Fruit fly (Drosophila melanogaster): ENCODE results near the gene jp.

The jp gene

DNA sequence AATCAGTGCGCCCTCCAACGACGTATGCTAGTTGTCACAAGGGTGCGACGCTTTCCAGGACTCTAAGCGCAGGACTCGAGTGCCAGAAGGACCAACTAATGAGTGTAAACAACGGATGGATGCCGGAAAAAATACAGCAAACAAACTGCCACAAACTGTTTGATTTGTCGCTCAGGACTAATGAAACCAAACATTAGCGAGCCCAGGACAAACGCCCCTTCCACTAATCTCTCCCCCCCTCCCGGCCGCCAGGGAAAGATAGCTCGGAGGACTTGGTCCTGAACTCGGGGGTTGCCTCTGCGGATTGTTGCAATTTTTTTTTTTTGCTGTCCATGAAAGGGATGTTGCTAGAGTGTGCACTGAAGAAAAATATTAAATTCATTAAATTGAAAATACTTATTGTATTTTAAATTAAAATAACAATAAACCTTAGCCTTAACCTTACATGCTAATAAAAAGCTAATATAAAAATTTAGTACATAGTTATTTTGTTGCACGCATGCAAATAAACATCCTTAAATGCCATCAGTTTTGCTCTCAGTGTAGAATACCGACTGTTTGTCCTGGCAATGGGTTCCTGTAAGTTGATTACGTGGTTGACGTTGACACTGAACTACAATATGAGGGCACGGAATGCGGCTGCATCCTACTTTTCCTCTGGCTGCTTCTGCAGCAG lies 28.2 kb upstream of the jp start:
- no peak for TF ChIP-seq usp (GFP tag; optimal IDR thresholded peaks at IDR 0.05)
- peak; percentile 21 for TF ChIP-seq Sp1 (GFP tag; optimal IDR thresholded peaks at IDR 0.05)
- TF ChIP-seq Rel (GFP tag; optimal IDR thresholded peaks at IDR 0.05), result no peak
- no peak for TF ChIP-seq Rel (tag; optimal IDR thresholded peaks at IDR 0.05)
- no peak for TF ChIP-seq sv (GFP tag; optimal IDR thresholded peaks at IDR 0.05)
- peak in 1 of 2 experiments; percentile 6 for TF ChIP-seq foxo (GFP tag; optimal IDR thresholded peaks at IDR 0.05)
- TF ChIP-seq OdsH (GFP tag; optimal IDR thresholded peaks at IDR 0.05), result no peak
- TF ChIP-seq CG9705 (GFP tag; optimal IDR thresholded peaks at IDR 0.05), result no peak
- TF ChIP-seq pan (optimal IDR thresholded peaks at IDR 0.05), result no peak
- no peak for TF ChIP-seq Myc (optimal IDR thresholded peaks at IDR 0.05)
- TF ChIP-seq br (GFP tag; optimal IDR thresholded peaks at IDR 0.05), result no peak
- TF ChIP-seq Hr83 (GFP tag; optimal IDR thresholded peaks at IDR 0.05; ENCODE audit: poor library complexity, severe bottlenecking), result no peak
- TF ChIP-seq Dif (GFP tag; optimal IDR thresholded peaks at IDR 0.05; ENCODE audit: partially characterized antibody), result no peak

DNA sequence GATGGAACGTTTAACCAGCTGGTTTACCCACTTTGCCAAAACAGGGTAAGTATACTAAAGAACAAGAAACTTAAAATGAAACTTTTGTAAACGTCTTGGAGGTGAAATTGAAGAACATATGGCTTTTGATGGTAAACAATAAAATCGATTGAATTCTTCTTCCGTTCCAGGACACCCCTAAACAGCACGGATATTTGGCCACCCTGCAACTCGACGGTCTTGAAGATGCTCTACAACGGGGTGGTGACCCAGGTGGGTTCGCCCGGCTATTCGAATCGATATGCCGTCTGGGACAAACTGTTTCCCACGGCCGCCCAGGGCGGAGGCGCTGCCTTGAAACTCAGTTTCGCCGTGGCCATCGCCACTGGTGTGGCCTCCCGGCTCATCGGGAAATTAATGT lies 24.6 kb upstream of the jp start:
- TF ChIP-seq Hnf4 (GFP tag; optimal IDR thresholded peaks at IDR 0.05) (no peak), lola (GFP tag; optimal IDR thresholded peaks at IDR 0.05) (no peak), fru (GFP tag; optimal IDR thresholded peaks at IDR 0.05) (no peak), brk (GFP tag; optimal IDR thresholded peaks at IDR 0.05) (no peak), Abd-B (GFP tag; optimal IDR thresholded peaks at IDR 0.05) (no peak), sv (GFP tag; optimal IDR thresholded peaks at IDR 0.05) (no peak), Sp1 (GFP tag; optimal IDR thresholded peaks at IDR 0.05) (no peak), Myc (optimal IDR thresholded peaks at IDR 0.05) (no peak), jim (GFP tag; optimal IDR thresholded peaks at IDR 0.05) (no peak), br (GFP tag; optimal IDR thresholded peaks at IDR 0.05) (no peak), Dfd (GFP tag; optimal IDR thresholded peaks at IDR 0.05) (no peak)

DNA sequence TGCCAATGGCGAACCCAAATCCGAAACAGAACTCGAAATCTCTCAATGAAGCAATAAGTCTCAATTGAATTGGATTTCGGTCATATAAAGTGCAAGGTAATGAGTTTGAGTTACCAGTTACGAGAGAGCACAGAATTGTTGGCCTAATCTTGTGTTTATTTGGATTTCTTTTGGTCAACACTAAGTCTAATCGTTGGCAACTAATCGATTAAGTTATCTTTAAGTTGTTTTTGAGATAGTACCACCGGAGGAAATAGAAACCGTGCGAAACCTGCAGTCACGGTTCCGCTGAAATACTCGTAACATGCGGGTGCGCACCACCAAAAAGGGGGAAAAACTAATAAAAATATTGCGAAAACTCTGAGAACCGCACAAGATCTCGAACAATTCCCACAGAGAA lies 22.6 kb upstream of the jp start, which contains the start of gene CG3841:
CG3841 (plus strand) TSS at position 301 of the 400 bp plus-strand sequence.
- TF ChIP-seq Jra (GFP tag; optimal IDR thresholded peaks at IDR 0.05) (no peak), Rel (GFP tag; optimal IDR thresholded peaks at IDR 0.05) (no peak), Rel (tag; optimal IDR thresholded peaks at IDR 0.05) (no peak), OdsH (GFP tag; optimal IDR thresholded peaks at IDR 0.05) (no peak), Sp1 (GFP tag; optimal IDR thresholded peaks at IDR 0.05) (no peak), GATAd (GFP tag; optimal IDR thresholded peaks at IDR 0.05) (no peak), Mio (GFP tag; optimal IDR thresholded peaks at IDR 0.05) (no peak), sv (GFP tag; optimal IDR thresholded peaks at IDR 0.05) (no peak), tai (GFP tag; optimal IDR thresholded peaks at IDR 0.05) (no peak), woc (GFP tag; optimal IDR thresholded peaks at IDR 0.05) (no peak), lola (GFP tag; optimal IDR thresholded peaks at IDR 0.05) (no peak), dmrt93B (GFP tag; optimal IDR thresholded peaks at IDR 0.05) (no peak), pan (optimal IDR thresholded peaks at IDR 0.05) (no peak), fru (GFP tag; optimal IDR thresholded peaks at IDR 0.05) (no peak), CG32264 (GFP tag; optimal IDR thresholded peaks at IDR 0.05) (no peak), jim (GFP tag; optimal IDR thresholded peaks at IDR 0.05) (no peak), Hr78 (GFP tag; optimal IDR thresholded peaks at IDR 0.05) (no peak), sage (GFP tag; optimal IDR thresholded peaks at IDR 0.05) (no peak), ey (GFP tag; optimal IDR thresholded peaks at IDR 0.05) (no peak), Hr83 (GFP tag; optimal IDR thresholded peaks at IDR 0.05; ENCODE audit: poor library complexity, severe bottlenecking) (no peak)

DNA sequence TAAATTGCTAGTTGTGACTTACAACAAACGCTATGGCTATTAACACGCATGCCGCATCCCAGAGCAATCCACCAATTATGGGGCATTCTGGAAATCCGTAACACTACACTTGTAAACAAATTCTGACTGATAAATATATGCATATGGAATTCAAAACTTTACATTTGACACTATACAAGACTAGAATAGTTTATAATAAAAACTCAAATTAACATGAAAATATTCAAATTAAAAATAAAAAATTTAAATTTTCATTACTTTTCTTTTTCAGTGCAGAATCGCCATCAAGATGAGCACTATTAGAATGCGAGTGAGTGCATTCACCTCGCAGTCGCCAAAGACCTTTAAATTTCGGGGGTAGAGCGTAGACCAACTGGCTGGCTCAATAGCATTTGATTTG lies 19.4 kb upstream of the jp start:
- TF ChIP-seq Dif (GFP tag; optimal IDR thresholded peaks at IDR 0.05; ENCODE audit: partially characterized antibody) (no peak), sage (GFP tag; optimal IDR thresholded peaks at IDR 0.05) (no peak), Abd-B (GFP tag; optimal IDR thresholded peaks at IDR 0.05) (no peak)

- TF ChIP-seq dmrt93B (GFP tag; optimal IDR thresholded peaks at IDR 0.05), result no peak
- TF ChIP-seq Hr83 (GFP tag; optimal IDR thresholded peaks at IDR 0.05; ENCODE audit: poor library complexity, severe bottlenecking), result no peak
- no peak for TF ChIP-seq rgr (GFP tag; optimal IDR thresholded peaks at IDR 0.05)
- TF ChIP-seq HLH106 (tag; optimal IDR thresholded peaks at IDR 0.05), result no peak
- TF ChIP-seq sage (GFP tag; optimal IDR thresholded peaks at IDR 0.05), result no peak
- TF ChIP-seq Rel (GFP tag; optimal IDR thresholded peaks at IDR 0.05), result no peak
- no peak for TF ChIP-seq Rel (tag; optimal IDR thresholded peaks at IDR 0.05)
Measured at dm6 chr2L:9584098-9584703, 17.7 kb upstream of the jp start.

Data from whole organism, wandering third instar larva.